Worm (Caenorhabditis elegans) whole organism, young adult: ENCODE data around the gene C07H4.1.
A peak's percentile ranks its signal among the peaks of the same experiment; 100 is the strongest.

ENCODE experiments used
- B0261.1 ChIP-seq: sonication (generic microtip); optimal IDR thresholded peaks from 2 replicates; lab custom pipeline; 2016; ENCODE audit warnings: mild to moderate bottlenecking, missing genetic modification characterization, moderate library complexity, missing compliant biosample characterization
- B0336.3 ChIP-seq: fragments of 200-800 bp; sonication (Bioruptor generic); IDR thresholded peaks from 2 replicates; pipeline ENCODE4 v1.3.6; 2022; ENCODE audit warnings: missing genetic modification characterization, missing compliant biosample characterization
- C06A6.2 ChIP-seq: fragments of 200-800 bp; sonication (Bioruptor generic); conservative IDR thresholded peaks from 2 replicates; pipeline ENCODE4 v1.3.6; 2022; ENCODE audit warnings: missing genetic modification characterization, missing compliant biosample characterization
- C17E4.6 ChIP-seq: fragments of 200-800 bp; sonication (Bioruptor generic); IDR thresholded peaks from 2 replicates; pipeline ENCODE4 v1.3.6; 2022; ENCODE audit warnings: missing genetic modification reagents, missing genetic modification characterization, missing compliant biosample characterization
- D2030.7 ChIP-seq: fragments of 200-800 bp; sonication (Bioruptor generic); IDR thresholded peaks from 2 replicates; pipeline ENCODE4 v1.3.6; 2022; ENCODE audit warnings: missing genetic modification reagents, missing genetic modification characterization, missing compliant biosample characterization
- F23B12.7 ChIP-seq: sonication (generic microtip); optimal IDR thresholded peaks from 2 replicates; lab custom pipeline; 2017; ENCODE audit warnings: missing genetic modification characterization, mild to moderate bottlenecking, missing compliant biosample characterization, antibody characterized with exemption, moderate library complexity; ENCODE audit not compliant: insufficient read depth
- F33H1.4 ChIP-seq: fragments of 200-800 bp; sonication (Bioruptor generic); IDR thresholded peaks from 2 replicates; pipeline ENCODE4 v1.3.6; 2022; ENCODE audit warnings: missing genetic modification reagents, missing genetic modification characterization, missing compliant biosample characterization
- F57C9.4 ChIP-seq: sonication (generic microtip); optimal IDR thresholded peaks from 2 replicates; lab custom pipeline; 2017; ENCODE audit warnings: mild to moderate bottlenecking, missing genetic modification characterization, missing compliant biosample characterization
- T07F8.4 ChIP-seq: sonication (generic microtip); optimal IDR thresholded peaks from 2 replicates; lab custom pipeline; 2016; ENCODE audit warnings: mild to moderate bottlenecking, missing genetic modification characterization, moderate library complexity, missing compliant biosample characterization
- Y53F4B.3 ChIP-seq: fragments of 200-800 bp; sonication (Bioruptor generic); IDR thresholded peaks from 2 replicates; pipeline ENCODE4 v1.3.6; 2022; ENCODE audit warnings: missing genetic modification reagents, missing genetic modification characterization, missing compliant biosample characterization
- Y56A3A.18 ChIP-seq: fragments of 200-800 bp; sonication (Bioruptor generic); IDR thresholded peaks from 2 replicates; pipeline ENCODE4 v1.3.6; 2022; ENCODE audit warnings: missing genetic modification reagents, missing genetic modification characterization, missing compliant biosample characterization
- Y67H2A.10 ChIP-seq: fragments of 200-800 bp; sonication (Bioruptor generic); conservative IDR thresholded peaks from 2 replicates; pipeline ENCODE4 v1.3.6; 2022; ENCODE audit warnings: missing genetic modification reagents, missing genetic modification characterization, missing compliant biosample characterization
- Y95B8A.8 ChIP-seq: fragments of 200-800 bp; sonication (Bioruptor generic); IDR thresholded peaks from 2 replicates; pipeline ENCODE4 v1.3.6; 2022; ENCODE audit warnings: missing genetic modification reagents, missing genetic modification characterization, missing compliant biosample characterization
- ZK185.1 ChIP-seq: sonication (generic microtip); optimal IDR thresholded peaks from 2 replicates; lab custom pipeline; 2016; ENCODE audit warnings: mild to moderate bottlenecking, missing genetic modification characterization, missing compliant biosample characterization; ENCODE audit not compliant: poor library complexity, severe bottlenecking
- atf-7 ChIP-seq: sonication (generic microtip); optimal IDR thresholded peaks from 2 replicates; lab custom pipeline; 2017; ENCODE audit warnings: mild to moderate bottlenecking, missing genetic modification characterization, missing compliant biosample characterization
- attf-3 ChIP-seq: fragments of 200-800 bp; sonication (Bioruptor generic); conservative IDR thresholded peaks from 2 replicates; pipeline ENCODE4 v1.3.6; 2022; ENCODE audit warnings: missing genetic modification reagents, missing genetic modification characterization, missing compliant biosample characterization
- ceh-58 ChIP-seq: fragments of 200-800 bp; sonication (Bioruptor generic); IDR thresholded peaks from 2 replicates; pipeline ENCODE4 v1.3.6; 2022; ENCODE audit warnings: missing genetic modification characterization, missing compliant biosample characterization
- ceh-91 ChIP-seq: fragments of 200-800 bp; sonication (Bioruptor generic); IDR thresholded peaks from 2 replicates; pipeline ENCODE4 v1.3.6; 2022; ENCODE audit warnings: missing genetic modification reagents, missing genetic modification characterization, missing compliant biosample characterization
- dox-1 ChIP-seq: fragments of 200-800 bp; sonication (Bioruptor generic); IDR thresholded peaks from 2 replicates; pipeline ENCODE4 v1.3.6; 2022; ENCODE audit warnings: missing genetic modification reagents, missing genetic modification characterization, missing compliant biosample characterization
- dpl-1 ChIP-seq: fragments of 150-350 bp; optimal IDR thresholded peaks from 2 replicates; lab custom pipeline; 2014; ENCODE audit warnings: missing biosample characterization, missing genetic modification reagents, missing genetic modification characterization
- efl-1 ChIP-seq: fragments of 150-350 bp; optimal IDR thresholded peaks from 2 replicates; lab custom pipeline; 2014; ENCODE audit warnings: missing biosample characterization, missing genetic modification reagents, missing genetic modification characterization
- egl-18 ChIP-seq: fragments of 200-800 bp; sonication (Bioruptor generic); IDR thresholded peaks from 2 replicates; pipeline ENCODE4 v1.3.6; 2022; ENCODE audit warnings: missing genetic modification reagents, missing genetic modification characterization, missing compliant biosample characterization
- egl-44 ChIP-seq: fragments of 200-800 bp; sonication (Bioruptor generic); IDR thresholded peaks from 2 replicates; pipeline ENCODE4 v1.3.6; 2022; ENCODE audit warnings: missing genetic modification reagents, missing genetic modification characterization, missing compliant biosample characterization
- ekl-4 ChIP-seq: fragments of 200-800 bp; sonication (Bioruptor generic); IDR thresholded peaks from 2 replicates; pipeline ENCODE4 v1.3.6; 2022; ENCODE audit warnings: missing genetic modification reagents, missing genetic modification characterization, missing compliant biosample characterization
- fkh-3 ChIP-seq: sonication (generic microtip); optimal IDR thresholded peaks from 2 replicates; lab custom pipeline; 2016; ENCODE audit warnings: mild to moderate bottlenecking, missing genetic modification characterization, missing compliant biosample characterization
- hlh-26 ChIP-seq: fragments of 200-800 bp; sonication (Bioruptor generic); conservative IDR thresholded peaks from 2 replicates; pipeline ENCODE4 v1.3.6; 2022; ENCODE audit warnings: missing genetic modification reagents, missing genetic modification characterization, missing compliant biosample characterization
- lag-1 ChIP-seq: fragments of 200-800 bp; sonication (Bioruptor generic); IDR thresholded peaks from 2 replicates; pipeline ENCODE4 v1.3.6; 2022; ENCODE audit warnings: missing genetic modification reagents, missing genetic modification characterization, missing compliant biosample characterization
- let-526 ChIP-seq: fragments of 200-800 bp; sonication (Bioruptor generic); IDR thresholded peaks from 2 replicates; pipeline ENCODE4 v1.3.6; 2022; ENCODE audit warnings: missing genetic modification reagents, missing genetic modification characterization, missing compliant biosample characterization
- let-607 ChIP-seq, 2 experiments: fragments of 200-800 bp in 1 of 2; sonication (Bioruptor generic) in 1 of 2; sonication (generic microtip) in 1 of 2; optimal IDR thresholded peaks; 2 replicates each; lab custom pipeline; 2016 to 2018; ENCODE audit warnings: mild to moderate bottlenecking in 2 of 2, missing compliant biosample characterization in 2 of 2, missing genetic modification characterization in 2 of 2, moderate library complexity in 2 of 2, missing genotype in 1 of 2
- lin-40 ChIP-seq: sonication (generic microtip); optimal IDR thresholded peaks from 2 replicates; lab custom pipeline; 2016; ENCODE audit warnings: missing genetic modification characterization, mild to moderate bottlenecking, missing compliant biosample characterization, missing genotype, missing genetic modification reagents
- lin-54 ChIP-seq: fragments of 200-800 bp; sonication (Bioruptor generic); optimal IDR thresholded peaks from 2 replicates; lab custom pipeline; 2018; ENCODE audit warnings: mild to moderate bottlenecking, missing genetic modification characterization, missing compliant biosample characterization
- lsy-27 ChIP-seq: sonication (generic microtip); optimal IDR thresholded peaks from 2 replicates; lab custom pipeline; 2017; ENCODE audit warnings: missing genetic modification characterization, mild to moderate bottlenecking, missing compliant biosample characterization, antibody characterized with exemption, missing genotype, borderline replicate concordance; ENCODE audit not compliant: insufficient read depth
- mcd-1 ChIP-seq: fragments of 200-800 bp; sonication (Bioruptor generic); IDR thresholded peaks from 2 replicates; pipeline ENCODE4 v1.3.6; 2022; ENCODE audit warnings: missing genetic modification reagents, missing genetic modification characterization, missing compliant biosample characterization
- nfyb-1 ChIP-seq: fragments of 200-800 bp; sonication (Bioruptor generic); IDR thresholded peaks from 2 replicates; pipeline ENCODE4 v1.3.6; 2022; ENCODE audit warnings: missing genetic modification reagents, missing genetic modification characterization, missing compliant biosample characterization
- nhr-27 ChIP-seq: fragments of 200-800 bp; sonication (Bioruptor generic); optimal IDR thresholded peaks from 2 replicates; lab custom pipeline; 2018; ENCODE audit warnings: mild to moderate bottlenecking, missing genetic modification characterization, moderate library complexity, missing compliant biosample characterization
- nhr-90 ChIP-seq: sonication (generic microtip); optimal IDR thresholded peaks from 2 replicates; lab custom pipeline; 2016; ENCODE audit warnings: missing genotype, mild to moderate bottlenecking, missing genetic modification characterization, missing compliant biosample characterization
- pbrm-1 ChIP-seq: fragments of 200-800 bp; sonication (Bioruptor generic); IDR thresholded peaks from 2 replicates; pipeline ENCODE4 v1.3.6; 2022; ENCODE audit warnings: missing genetic modification reagents, missing genetic modification characterization, missing compliant biosample characterization
- rcor-1 ChIP-seq: fragments of 200-800 bp; sonication (Bioruptor generic); IDR thresholded peaks from 2 replicates; pipeline ENCODE4 v1.3.6; 2022; ENCODE audit warnings: missing genetic modification reagents, missing genetic modification characterization, missing compliant biosample characterization
- sdz-38 ChIP-seq: sonication (generic microtip); optimal IDR thresholded peaks from 2 replicates; lab custom pipeline; 2016; ENCODE audit warnings: missing genotype, missing genetic modification characterization, missing compliant biosample characterization
- snpc-4 ChIP-seq, 5 experiments: fragments of 150-350 bp in 1 of 5; sonication (generic microtip) in 4 of 5; optimal IDR thresholded peaks; 2 replicates each; lab custom pipeline; 2014 to 2018; ENCODE audit warnings: missing genetic modification characterization in 5 of 5, missing biosample characterization in 3 of 5, antibody characterized with exemption in 2 of 5, mild to moderate bottlenecking in 2 of 5, missing compliant biosample characterization in 2 of 5, missing genotype in 2 of 5, moderate library complexity in 2 of 5, missing genetic modification reagents in 1 of 5
- sptf-2 ChIP-seq: fragments of 200-800 bp; sonication (Bioruptor generic); optimal IDR thresholded peaks from 2 replicates; lab custom pipeline; 2018; ENCODE audit warnings: mild to moderate bottlenecking, missing genetic modification characterization, missing compliant biosample characterization
- tbp1 ChIP-seq: fragments of 200-800 bp; sonication (Bioruptor generic); optimal IDR thresholded peaks from 2 replicates; lab custom pipeline; 2018; ENCODE audit warnings: mild to moderate bottlenecking, missing genetic modification characterization, missing compliant biosample characterization
- zfh-2 ChIP-seq: fragments of 200-800 bp; sonication (Bioruptor generic); conservative IDR thresholded peaks from 2 replicates; pipeline ENCODE4 v1.3.6; 2022; ENCODE audit warnings: missing genetic modification reagents, missing genetic modification characterization, missing compliant biosample characterization
- ztf-18 ChIP-seq: sonication (generic microtip); optimal IDR thresholded peaks from 2 replicates; lab custom pipeline; 2016; ENCODE audit warnings: missing genotype, mild to moderate bottlenecking, missing genetic modification characterization, missing compliant biosample characterization
- ztf-25 ChIP-seq: fragments of 200-800 bp; sonication (Bioruptor generic); IDR thresholded peaks from 2 replicates; pipeline ENCODE4 v1.3.6; 2022; ENCODE audit warnings: missing genetic modification reagents, missing genetic modification characterization, missing compliant biosample characterization
- ztf-26 ChIP-seq: sonication (generic microtip); optimal IDR thresholded peaks from 2 replicates; lab custom pipeline; 2017; ENCODE audit warnings: missing genetic modification characterization, missing compliant biosample characterization
- ztf-3 ChIP-seq: fragments of 200-800 bp; sonication (Bioruptor generic); optimal IDR thresholded peaks from 2 replicates; lab custom pipeline; 2018; ENCODE audit warnings: mild to moderate bottlenecking, missing genetic modification characterization, missing compliant biosample characterization

C07H4.1 gene

DNA sequence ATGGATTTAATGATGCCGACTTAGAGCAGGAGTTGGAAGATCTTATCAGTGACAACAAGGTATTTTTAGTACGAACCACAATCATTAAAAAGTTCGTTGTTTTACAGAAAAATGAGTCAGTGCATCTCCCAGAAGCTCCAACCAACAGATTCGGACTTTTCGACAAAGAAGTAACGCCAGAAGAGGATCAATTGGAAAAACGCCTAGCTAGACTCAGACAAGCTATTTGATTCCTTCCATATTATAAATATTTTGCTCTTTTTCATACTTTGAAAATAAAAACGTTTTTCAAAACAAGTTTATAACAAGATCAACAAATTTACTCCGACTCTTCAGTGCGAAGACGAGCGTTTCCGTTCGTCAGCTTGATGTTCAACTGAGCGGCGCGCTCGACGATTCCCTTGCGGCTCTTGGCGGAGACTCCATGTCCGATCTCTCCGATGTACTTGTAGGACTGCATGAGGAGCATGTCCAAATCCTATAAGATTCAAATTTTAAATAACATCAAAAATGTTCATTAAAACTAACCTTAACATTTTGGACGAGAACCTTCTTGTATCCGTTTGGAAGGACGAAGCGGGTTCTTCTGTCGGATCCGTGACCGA, 37.2 kb downstream of the C07H4.1 start (continued):
- TF ChIP-seq C17E4.6 (GFP tag; lab: Robert Waterston, UW) (peak; percentile 72), rcor-1 (GFP tag; lab: Robert Waterston, UW) (peak; percentile 84), lin-54 (GFP tag; lab: Kevin White, UChicago) (peak; percentile 87), ZK185.1 (tag; lab: Kevin White, UChicago) (no peak), B0261.1 (tag; lab: Kevin White, UChicago) (no peak), nhr-27 (tag; lab: Kevin White, UChicago) (no peak), snpc-4 (GFP tag; optimal IDR thresholded peaks at IDR 0.05; lab: Kevin White, UChicago) (peak; percentile 41), snpc-4 (tag; optimal IDR thresholded peaks at IDR 0.05; lab: Kevin White, UChicago) (peak in 2 of 4 experiments; percentile 24 to 57), Y95B8A.8 (peak; percentile 44; the same call in 1 of the 2 replicates), tbp1 (GFP tag; lab: Kevin White, UChicago) (peak; percentile 60), lin-40 (no peak), D2030.7 (peak; percentile 60; the same call in 1 of the 2 replicates), Y67H2A.10 (no peak), Y56A3A.18 (GFP tag; lab: Robert Waterston, UW) (peak; percentile 81; the same call in 1 of the 2 replicates), Y53F4B.3 (GFP tag; lab: Robert Waterston, UW) (no peak), efl-1 (GFP tag; lab: Kevin White, UChicago) (no peak), ztf-18 (no peak), nhr-90 (peak; percentile 29), atf-7 (no peak), ztf-26 (tag; lab: Kevin White, UChicago) (no peak), attf-3 (GFP tag; lab: Robert Waterston, UW) (no peak), sdz-38 (no peak), ztf-25 (GFP tag; lab: Robert Waterston, UW) (no peak), egl-44 (GFP tag; lab: Robert Waterston, UW) (peak; percentile 55; the same call in 1 of the 2 replicates), zfh-2 (GFP tag; lab: Robert Waterston, UW) (peak; percentile 42; the same call in 1 of the 2 replicates), T07F8.4 (tag; lab: Kevin White, UChicago) (no peak), F33H1.4 (GFP tag; lab: Robert Waterston, UW) (peak; percentile 49), ceh-58 (0 out of 2 replicates have a peak, but pooled peaks have one; percentile 18), ceh-91 (GFP tag; lab: Robert Waterston, UW) (0 out of 2 replicates have a peak, but pooled peaks have one; percentile 18), dpl-1 (no peak), lsy-27 (tag; lab: Kevin White, UChicago) (no peak), egl-18 (GFP tag; lab: Robert Waterston, UW) (no peak)
- TF ChIP-seq, all 124 proteins: peak for 56

ce11 chrII:9054604-9055003, 38.9 kb downstream of the C07H4.1 start, which contains the start of gene chmp-7:
Gene chmp-7 (plus strand): TSS chrII:9054972.
- TF ChIP-seq dpl-1: peak; percentile 86
- peak; percentile 90 for TF ChIP-seq F23B12.7 (tag; lab: Kevin White, UChicago)
- no peak for TF ChIP-seq F57C9.4 (tag; lab: Kevin White, UChicago)
- TF ChIP-seq nfyb-1 (GFP tag; lab: Robert Waterston, UW): peak; percentile 81
- peak; percentile 54; the same call in 1 of the 2 replicates for TF ChIP-seq ekl-4 (GFP tag; lab: Robert Waterston, UW)
- no peak for TF ChIP-seq egl-44 (GFP tag; lab: Robert Waterston, UW)
- peak; percentile 82 for TF ChIP-seq pbrm-1 (GFP tag; lab: Robert Waterston, UW)
- no peak for TF ChIP-seq lag-1 (GFP tag; lab: Robert Waterston, UW)
- TF ChIP-seq let-526: no peak
- TF ChIP-seq let-607 (tag; optimal IDR thresholded peaks at IDR 0.05; lab: Kevin White, UChicago): peak; percentile 3 to 18
- TF ChIP-seq hlh-26 (GFP tag; lab: Robert Waterston, UW): no peak
- TF ChIP-seq dox-1: peak; percentile 92
- TF ChIP-seq fkh-3 (tag; lab: Kevin White, UChicago): no peak
- no peak for TF ChIP-seq ztf-3 (GFP tag; lab: Kevin White, UChicago)
- TF ChIP-seq C06A6.2 (GFP tag; lab: Robert Waterston, UW): 0 out of 2 replicates have a peak, but pooled peaks have one; percentile 19
- peak; percentile 85 for TF ChIP-seq mcd-1
- TF ChIP-seq lin-54 (GFP tag; lab: Kevin White, UChicago): peak; percentile 98
- 0 out of 2 replicates have a peak, but pooled peaks have one; percentile 43 for TF ChIP-seq B0336.3 (GFP tag; lab: Robert Waterston, UW)
- no peak for TF ChIP-seq sptf-2 (GFP tag; lab: Kevin White, UChicago)
